Fruit fly (Drosophila melanogaster) whole organism, embryonic: Measurements from ENCODE around the gene Pax.

Experiments used
- CG11085 ChIP-seq: fragments of 200-800 bp; sonication (Bioruptor generic); IDR thresholded peaks from 2 replicates; pipeline ENCODE4 v1.3.6; 2022; ENCODE audit warnings: missing biosample characterization, missing genetic modification characterization
- CG13624 ChIP-seq: fragments of 200-800 bp; sonication (Bioruptor generic); optimal IDR thresholded peaks from 2 replicates; lab custom pipeline; 2016; ENCODE audit warnings: missing biosample characterization, missing genetic modification characterization
- CG13894 ChIP-seq: fragments of 200-800 bp; sonication (Bioruptor generic); optimal IDR thresholded peaks from 3 replicates; lab custom pipeline; 2018; ENCODE audit warnings: missing biosample characterization, mild to moderate bottlenecking, missing genetic modification characterization, moderate library complexity
- CG14050 ChIP-seq: fragments of 200-800 bp; sonication (Bioruptor generic); IDR thresholded peaks from 3 replicates; pipeline ENCODE4 v1.3.6; 2022; ENCODE audit warnings: missing biosample characterization, missing genetic modification characterization
- CG15011 ChIP-seq: fragments of 200-800 bp; sonication (Bioruptor generic); optimal IDR thresholded peaks from 3 replicates; lab custom pipeline; 2018; ENCODE audit warnings: missing biosample characterization, mild to moderate bottlenecking, missing genetic modification characterization
- CG1603 ChIP-seq: fragments of 200-800 bp; sonication (Bioruptor generic); optimal IDR thresholded peaks from 2 replicates; lab custom pipeline; 2019; ENCODE audit warnings: missing biosample characterization, mild to moderate bottlenecking, missing genetic modification characterization, moderate library complexity
- CG2116 ChIP-seq: fragments of 200-800 bp; sonication (Bioruptor generic); optimal IDR thresholded peaks from 3 replicates; lab custom pipeline; 2018; ENCODE audit warnings: missing biosample characterization, mild to moderate bottlenecking, missing genetic modification characterization
- CG2120 ChIP-seq: fragments of 200-800 bp; sonication (Bioruptor generic); optimal IDR thresholded peaks from 3 replicates; lab custom pipeline; 2016; ENCODE audit warnings: missing biosample characterization, missing genetic modification characterization
- CG2199 ChIP-seq: fragments of 200-800 bp; sonication (Bioruptor generic); IDR thresholded peaks from 3 replicates; pipeline ENCODE4 v1.3.6; 2022; ENCODE audit warnings: missing biosample characterization, missing genetic modification characterization
- CG30431 ChIP-seq: fragments of 200-800 bp; sonication (Bioruptor generic); optimal IDR thresholded peaks from 2 replicates; lab custom pipeline; 2017; ENCODE audit warnings: missing biosample characterization, missing genetic modification characterization
- CG33557 ChIP-seq: fragments of 200-800 bp; sonication (Bioruptor generic); optimal IDR thresholded peaks from 2 replicates; lab custom pipeline; 2019; ENCODE audit warnings: missing biosample characterization, mild to moderate bottlenecking, missing genetic modification characterization, moderate library complexity
- CG34376 ChIP-seq: fragments of 200-800 bp; sonication (Bioruptor generic); optimal IDR thresholded peaks from 2 replicates; lab custom pipeline; 2018; ENCODE audit warnings: missing biosample characterization, mild to moderate bottlenecking, missing genetic modification characterization
- CG3847 ChIP-seq: fragments of 200-800 bp; sonication (Bioruptor generic); IDR thresholded peaks from 2 replicates; pipeline ENCODE4 v1.3.6; 2022; ENCODE audit warnings: missing biosample characterization, missing genetic modification characterization
- CG4730 ChIP-seq: fragments of 200-800 bp; sonication (Bioruptor generic); IDR thresholded peaks from 2 replicates; pipeline ENCODE4 v1.3.6; 2022; ENCODE audit warnings: missing biosample characterization, missing genetic modification characterization
- CG5180 ChIP-seq: fragments of 200-800 bp; sonication (Bioruptor generic); optimal IDR thresholded peaks from 3 replicates; lab custom pipeline; 2017; ENCODE audit warnings: missing biosample characterization, missing genetic modification characterization, mild to moderate bottlenecking, moderate library complexity, missing genetic modification reagents
- CG5245 ChIP-seq: fragments of 200-800 bp; sonication (Bioruptor generic); optimal IDR thresholded peaks from 3 replicates; lab custom pipeline; 2016; ENCODE audit warnings: missing biosample characterization, missing genetic modification characterization
- CG6254 ChIP-seq: fragments of 200-800 bp; sonication (Bioruptor generic); optimal IDR thresholded peaks from 3 replicates; lab custom pipeline; 2017; ENCODE audit warnings: mild to moderate bottlenecking, missing biosample characterization, missing genetic modification reagents, missing genetic modification characterization
- CG7357 ChIP-seq: fragments of 200-800 bp; sonication (Bioruptor generic); IDR thresholded peaks from 3 replicates; pipeline ENCODE4 v1.3.6; 2022; ENCODE audit warnings: missing biosample characterization, missing genetic modification characterization
- CG7372 ChIP-seq: fragments of 200-800 bp; sonication (Bioruptor generic); IDR thresholded peaks from 2 replicates; pipeline ENCODE4 v1.3.6; 2022; ENCODE audit warnings: missing biosample characterization, missing genetic modification characterization
- CG7786 ChIP-seq: fragments of 200-800 bp; sonication (Bioruptor generic); optimal IDR thresholded peaks from 2 replicates; lab custom pipeline; 2016; ENCODE audit warnings: missing biosample characterization, missing genetic modification characterization
- CG9932 ChIP-seq: fragments of 200-800 bp; sonication (Bioruptor generic); IDR thresholded peaks from 2 replicates; pipeline ENCODE4 v1.3.6; 2022; ENCODE audit warnings: missing biosample characterization, missing genetic modification characterization
- Dek ChIP-seq: fragments of 200-800 bp; sonication (Bioruptor generic); optimal IDR thresholded peaks from 3 replicates; lab custom pipeline; 2019; ENCODE audit warnings: missing biosample characterization, mild to moderate bottlenecking, missing genetic modification characterization, moderate library complexity
- Doc3 ChIP-seq: fragments of 200-800 bp; sonication (Bioruptor generic); IDR thresholded peaks from 3 replicates; pipeline ENCODE4 v1.3.6; 2022; ENCODE audit warnings: missing biosample characterization, missing genetic modification characterization; ENCODE audit not compliant: partially characterized antibody
- E2f1 ChIP-seq: fragments of 200-800 bp; sonication (Bioruptor generic); IDR thresholded peaks from 2 replicates; pipeline ENCODE4 v1.3.6; 2022; ENCODE audit warnings: missing biosample characterization, missing genetic modification characterization
- Hr51 ChIP-seq, 2 experiments: fragments of 200-800 bp; sonication (Bioruptor generic); optimal IDR thresholded peaks; 2 replicates in 1 of 2; 3 replicates in 1 of 2; lab custom pipeline; 2016 to 2018; ENCODE audit warnings: missing biosample characterization in 2 of 2, missing genetic modification characterization in 2 of 2, mild to moderate bottlenecking in 1 of 2, moderate library complexity in 1 of 2
- Lim3 ChIP-seq: fragments of 200-800 bp; sonication (Bioruptor generic); IDR thresholded peaks from 2 replicates; pipeline ENCODE4 v1.3.6; 2022; ENCODE audit warnings: missing biosample characterization, missing genetic modification characterization
- Lpt ChIP-seq: fragments of >200 bp; optimal IDR thresholded peaks from 2 replicates; lab custom pipeline; 2018; ENCODE audit warnings: missing biosample characterization, missing genetic modification characterization
- NC2α ChIP-seq: fragments of 200-800 bp; sonication (Bioruptor generic); optimal IDR thresholded peaks from 2 replicates; lab custom pipeline; 2016; ENCODE audit warnings: missing biosample characterization, missing genetic modification characterization
- Pdp1 ChIP-seq, 2 experiments: fragments of 200-800 bp; sonication (Bioruptor generic); optimal IDR thresholded peaks; 3 replicates each; lab custom pipeline; 2016; ENCODE audit warnings: missing biosample characterization in 2 of 2, missing genetic modification characterization in 2 of 2, mild to moderate bottlenecking in 1 of 2, moderate library complexity in 1 of 2
- Poxn ChIP-seq: fragments of 200-800 bp; sonication (Bioruptor generic); IDR thresholded peaks from 2 replicates; pipeline ENCODE4 v1.3.6; 2022; ENCODE audit warnings: missing biosample characterization, missing genetic modification characterization
- Six4 ChIP-seq: fragments of 200-800 bp; sonication (Bioruptor generic); optimal IDR thresholded peaks from 2 replicates; lab custom pipeline; 2016; ENCODE audit warnings: missing biosample characterization, missing genetic modification characterization
- Stat92E ChIP-seq, 3 experiments: fragments of >200 bp in 2 of 3; fragments of 200-800 bp in 1 of 3; sonication (Bioruptor generic) in 1 of 3; optimal IDR thresholded peaks; 2 replicates each; lab custom pipeline; 2017 to 2019; ENCODE audit warnings: missing biosample characterization in 3 of 3, missing genetic modification characterization in 3 of 3, mild to moderate bottlenecking in 1 of 3, moderate library complexity in 1 of 3
- amos ChIP-seq: fragments of 200-800 bp; sonication (Bioruptor generic); IDR thresholded peaks from 2 replicates; pipeline ENCODE4 v1.3.6; 2022; ENCODE audit warnings: missing biosample characterization, missing genetic modification characterization; ENCODE audit not compliant: partially characterized antibody
- bbx ChIP-seq: fragments of 200-800 bp; sonication (Bioruptor generic); IDR thresholded peaks from 2 replicates; pipeline ENCODE4 v1.3.6; 2022; ENCODE audit warnings: missing biosample characterization, missing genetic modification characterization; ENCODE audit not compliant: partially characterized antibody
- bcd ChIP-seq: fragments of 200-800 bp; sonication (Bioruptor generic); optimal IDR thresholded peaks from 2 replicates; lab custom pipeline; 2017; ENCODE audit warnings: missing biosample characterization, mild to moderate bottlenecking, missing genetic modification characterization
- bowl ChIP-seq: fragments of 200-800 bp; sonication (Bioruptor generic); IDR thresholded peaks from 2 replicates; pipeline ENCODE4 v1.3.6; 2022; ENCODE audit warnings: missing biosample characterization, missing genetic modification characterization
- cad ChIP-seq: fragments of >200 bp; optimal IDR thresholded peaks from 2 replicates; lab custom pipeline; 2017; ENCODE audit warnings: missing biosample characterization, missing genetic modification characterization
- caup ChIP-seq: fragments of 200-800 bp; sonication (Bioruptor generic); optimal IDR thresholded peaks from 3 replicates; lab custom pipeline; 2017; ENCODE audit warnings: missing biosample characterization, mild to moderate bottlenecking, missing genetic modification characterization, moderate library complexity; ENCODE audit not compliant: severe bottlenecking
- croc ChIP-seq: fragments of 200-800 bp; sonication (Bioruptor generic); conservative IDR thresholded peaks from 3 replicates; pipeline ENCODE4 v1.3.6; 2022; ENCODE audit warnings: missing biosample characterization, missing genetic modification characterization
- dm ChIP-seq: fragments of 200-800 bp; sonication (Bioruptor generic); optimal IDR thresholded peaks from 3 replicates; lab custom pipeline; 2016; ENCODE audit warnings: missing biosample characterization, missing genetic modification characterization
- dpn ChIP-seq, 2 experiments: fragments of 200-800 bp; sonication (Bioruptor generic); optimal IDR thresholded peaks; 3 replicates each; lab custom pipeline; 2016; ENCODE audit warnings: missing biosample characterization in 2 of 2, missing genetic modification characterization in 2 of 2
- fd3F ChIP-seq: fragments of 200-800 bp; sonication (Bioruptor generic); optimal IDR thresholded peaks from 2 replicates; lab custom pipeline; 2018; ENCODE audit warnings: missing biosample characterization, mild to moderate bottlenecking, missing genetic modification characterization, moderate library complexity
- ind ChIP-seq: fragments of 200-800 bp; sonication (Bioruptor generic); optimal IDR thresholded peaks from 3 replicates; lab custom pipeline; 2016; ENCODE audit warnings: missing biosample characterization, missing genetic modification characterization
- kni ChIP-seq: fragments of 200-800 bp; sonication (Bioruptor generic); optimal IDR thresholded peaks from 3 replicates; lab custom pipeline; 2017; ENCODE audit warnings: mild to moderate bottlenecking, missing biosample characterization, missing genetic modification reagents, missing genetic modification characterization
- pum ChIP-seq: fragments of 200-800 bp; sonication (Bioruptor generic); optimal IDR thresholded peaks from 2 replicates; lab custom pipeline; 2016; ENCODE audit warnings: missing biosample characterization, missing genetic modification characterization
- scrt ChIP-seq: fragments of 200-800 bp; sonication (Bioruptor generic); optimal IDR thresholded peaks from 2 replicates; lab custom pipeline; 2018; ENCODE audit warnings: missing biosample characterization, mild to moderate bottlenecking, missing genetic modification characterization, moderate library complexity
- slou ChIP-seq: fragments of 200-800 bp; sonication (Bioruptor generic); optimal IDR thresholded peaks from 3 replicates; lab custom pipeline; 2016; ENCODE audit warnings: missing biosample characterization, missing genetic modification characterization
- yki ChIP-seq: fragments of >200 bp; optimal IDR thresholded peaks from 3 replicates; lab custom pipeline; 2018
- zen ChIP-seq: fragments of 200-800 bp; sonication (Bioruptor generic); optimal IDR thresholded peaks from 3 replicates; lab custom pipeline; 2018; ENCODE audit warnings: missing biosample characterization, mild to moderate bottlenecking, missing genetic modification characterization, moderate library complexity

Gene Pax

dm6 chr2L:19425765-19426329 lies 549 bp downstream of the Pax start (continued):
- TF ChIP-seq CG33557 (GFP tag; lab: Kevin White, UChicago), result peak; percentile 39
- TF ChIP-seq CG1603 (tag; lab: Kevin White, UChicago), result peak; percentile 59
- TF ChIP-seq bbx (GFP tag; lab: Robert Waterston, UW), result no peak
- TF ChIP-seq scrt (GFP tag; lab: Kevin White, UChicago), result peak; percentile 53
- TF ChIP-seq Dek, result peak; percentile 62
- TF ChIP-seq zen (tag; lab: Kevin White, UChicago), result peak; percentile 80
- TF ChIP-seq CG6254 (GFP tag; lab: Kevin White, UChicago), result peak; percentile 71
- no peak for TF ChIP-seq amos (GFP tag; lab: Robert Waterston, UW)
- TF ChIP-seq CG2120 (GFP tag; lab: Kevin White, UChicago), result peak; percentile 69
- peak; percentile 49 for TF ChIP-seq CG15011 (GFP tag; lab: Kevin White, UChicago)
- peak; percentile 16; the same call in 1 of the 2 replicates for TF ChIP-seq Poxn (GFP tag; lab: Robert Waterston, UW)
- TF ChIP-seq CG34376 (GFP tag; lab: Kevin White, UChicago), result no peak
- TF ChIP-seq CG14050 (GFP tag; lab: Robert Waterston, UW), result peak; percentile 62; the same call in 2 of the 3 replicates
- TF ChIP-seq Doc3 (GFP tag; lab: Robert Waterston, UW), result no peak
- peak; percentile 38 for TF ChIP-seq CG13894
- peak; percentile 47 for TF ChIP-seq fd3F
- TF ChIP-seq CG5245 (GFP tag; lab: Kevin White, UChicago), result peak; percentile 55
- peak; percentile 77 for TF ChIP-seq Lpt (GFP tag; lab: Kevin White, UChicago)
- peak; percentile 16 to 82 for TF ChIP-seq Hr51 (GFP tag; optimal IDR thresholded peaks at IDR 0.05; lab: Kevin White, UChicago)
- TF ChIP-seq CG7357 (GFP tag; lab: Robert Waterston, UW), result no peak
- peak; percentile 51 for TF ChIP-seq CG11085
- TF ChIP-seq Lim3, result 0 out of 2 replicates have a peak, but pooled peaks have one; percentile 8
- TF ChIP-seq CG4730 (GFP tag; lab: Robert Waterston, UW), result peak; percentile 55
- no peak for TF ChIP-seq bowl
- TF ChIP-seq CG3847 (GFP tag; lab: Robert Waterston, UW), result peak; percentile 43
- TF ChIP-seq pum, result peak; percentile 58
- TF ChIP-seq CG7372, result peak; percentile 30; the same call in 1 of the 2 replicates
- peak; percentile 44 for TF ChIP-seq slou (GFP tag; lab: Kevin White, UChicago)
- TF ChIP-seq ind (GFP tag; lab: Kevin White, UChicago), result peak; percentile 76
- peak; percentile 58 to 64 for TF ChIP-seq dpn (GFP tag; optimal IDR thresholded peaks at IDR 0.05; lab: Kevin White, UChicago)
- peak; percentile 69 for TF ChIP-seq E2f1 (GFP tag; lab: Robert Waterston, UW)
- TF ChIP-seq kni (GFP tag; lab: Kevin White, UChicago), result peak; percentile 86
- TF ChIP-seq caup (GFP tag; lab: Kevin White, UChicago), result peak; percentile 50
- TF ChIP-seq Six4 (GFP tag; lab: Kevin White, UChicago), result peak; percentile 35
- TF ChIP-seq CG2199 (GFP tag; lab: Robert Waterston, UW), result peak; percentile 82; the same call in 1 of the 3 replicates
- no peak for TF ChIP-seq NC2α (GFP tag; lab: Kevin White, UChicago)
- TF ChIP-seq CG7786 (GFP tag; lab: Kevin White, UChicago), result peak; percentile 24
- TF ChIP-seq bcd (GFP tag; lab: Kevin White, UChicago), result peak; percentile 70
- TF ChIP-seq yki, result no peak
- TF ChIP-seq dm (GFP tag; lab: Kevin White, UChicago), result no peak
- TF ChIP-seq CG30431 (GFP tag; lab: Kevin White, UChicago), result peak; percentile 64
- peak; percentile 64 for TF ChIP-seq CG13624 (GFP tag; lab: Kevin White, UChicago)
- TF ChIP-seq CG2116 (GFP tag; lab: Kevin White, UChicago), result peak; percentile 4
- 0 out of 3 replicates have a peak, but pooled peaks have one; percentile 35 for TF ChIP-seq croc (GFP tag; lab: Robert Waterston, UW)
- peak; percentile 57 to 61 for TF ChIP-seq Pdp1 (GFP tag; optimal IDR thresholded peaks at IDR 0.05; lab: Kevin White, UChicago)
- TF ChIP-seq cad (GFP tag; lab: Kevin White, UChicago), result no peak
- peak; percentile 44 for TF ChIP-seq CG5180 (GFP tag; lab: Kevin White, UChicago)
- peak; percentile 67 for TF ChIP-seq CG9932 (GFP tag; lab: Robert Waterston, UW)
- no peak for TF ChIP-seq Stat92E (GFP tag; optimal IDR thresholded peaks at IDR 0.05; lab: Kevin White, UChicago)
